Worm (Caenorhabditis elegans): ENCODE data around the gene ZC443.4.

Gene ZC443.4

ce11 chrV:12814481-12814882, 5.2 kb downstream of the ZC443.4 start (continued):
- TF ChIP-seq hmg-1.2 (GFP tag; IDR thresholded peaks at IDR 0.05), result peak; percentile 73; the same call in 1 of the 2 replicates
- TF ChIP-seq F37B4.10 (GFP tag; IDR thresholded peaks at IDR 0.05), result no peak
- TF ChIP-seq egl-44 (GFP tag; IDR thresholded peaks at IDR 0.05), result 0 out of 2 replicates have a peak, but pooled peaks have one; percentile 58
- TF ChIP-seq Y53F4B.3 (GFP tag; IDR thresholded peaks at IDR 0.05), result no peak
- no peak for TF ChIP-seq dpl-1 (GFP tag; optimal IDR thresholded peaks at IDR 0.05)
- no peak for TF ChIP-seq F22D6.2 (tag; optimal IDR thresholded peaks at IDR 0.05)
- no peak for TF ChIP-seq xnd-1 (tag; optimal IDR thresholded peaks at IDR 0.05)
- no peak for TF ChIP-seq F57A8.1 (GFP tag; optimal IDR thresholded peaks at IDR 0.05)
- no peak for TF ChIP-seq tlf-1 (GFP tag; optimal IDR thresholded peaks at IDR 0.05)
- TF ChIP-seq T26A5.8 (tag; optimal IDR thresholded peaks at IDR 0.05), result no peak
- peak; percentile 93 for TF ChIP-seq K12H6.12 (tag; optimal IDR thresholded peaks at IDR 0.05)
- no peak for TF ChIP-seq snpc-1.1 (tag; optimal IDR thresholded peaks at IDR 0.05; ENCODE audit: insufficient read depth)
- TF ChIP-seq attf-6 (GFP tag; IDR thresholded peaks at IDR 0.05), result no peak
- peak; percentile 10 for TF ChIP-seq ztf-18 (tag; optimal IDR thresholded peaks at IDR 0.05)
- no peak for TF ChIP-seq mel-28 (tag; optimal IDR thresholded peaks at IDR 0.05; ENCODE audit: borderline replicate concordance)
- TF ChIP-seq nhr-90 (tag; optimal IDR thresholded peaks at IDR 0.05), result no peak
- peak; percentile 36 for TF ChIP-seq ZK185.1 (tag; optimal IDR thresholded peaks at IDR 0.05; ENCODE audit: poor library complexity, severe bottlenecking)
- peak; percentile 60 for TF ChIP-seq somi-1 (GFP tag; optimal IDR thresholded peaks at IDR 0.05)
- TF ChIP-seq snpc-4 (GFP tag; optimal IDR thresholded peaks at IDR 0.05), result no peak
- TF ChIP-seq snpc-4 (tag; optimal IDR thresholded peaks at IDR 0.05), result peak in 3 of 4 experiments; percentile 10 to 35 (median 16)
- no peak for TF ChIP-seq ceh-100 (GFP tag; IDR thresholded peaks at IDR 0.05)
- TF ChIP-seq chd-7 (tag; optimal IDR thresholded peaks at IDR 0.05), result peak; percentile 52
- peak; percentile 19 for TF ChIP-seq lin-40 (tag; optimal IDR thresholded peaks at IDR 0.05)
- TF ChIP-seq repo-1 (tag; optimal IDR thresholded peaks at IDR 0.05), result no peak
- no peak for TF ChIP-seq bed-1 (GFP tag; IDR thresholded peaks at IDR 0.05)
- TF ChIP-seq Y67H2A.10 (GFP tag; conservative IDR thresholded peaks at IDR 0.05), result no peak
- 0 out of 2 replicates have a peak, but pooled peaks have one; percentile 6 for TF ChIP-seq let-526 (GFP tag; IDR thresholded peaks at IDR 0.05)
- no peak for TF ChIP-seq tbx-9 (tag; optimal IDR thresholded peaks at IDR 0.05; ENCODE audit: borderline replicate concordance)
- TF ChIP-seq T07F8.4 (tag; optimal IDR thresholded peaks at IDR 0.05), result no peak
- TF ChIP-seq rcor-1 (GFP tag; IDR thresholded peaks at IDR 0.05), result peak; percentile 53; the same call in 1 of the 2 replicates
- TF ChIP-seq B0336.3 (GFP tag; IDR thresholded peaks at IDR 0.05), result peak; percentile 33; the same call in 1 of the 2 replicates
- 0 out of 2 replicates have a peak, but pooled peaks have one; percentile 37 for TF ChIP-seq Y95B8A.8 (GFP tag; IDR thresholded peaks at IDR 0.05)
- TF ChIP-seq lir-1 (GFP tag; conservative IDR thresholded peaks at IDR 0.05), result no peak
- TF ChIP-seq ztf-3 (GFP tag; optimal IDR thresholded peaks at IDR 0.05), result no peak
- no peak for TF ChIP-seq F23B12.7 (tag; optimal IDR thresholded peaks at IDR 0.05; ENCODE audit: insufficient read depth)
- no peak for TF ChIP-seq dox-1 (GFP tag; IDR thresholded peaks at IDR 0.05)
- TF ChIP-seq mxl-1 (tag; optimal IDR thresholded peaks at IDR 0.05), result no peak
- TF ChIP-seq egl-18 (GFP tag; IDR thresholded peaks at IDR 0.05), result no peak
- no peak for TF ChIP-seq ztf-25 (GFP tag; IDR thresholded peaks at IDR 0.05)
- TF ChIP-seq aptf-2 (GFP tag; conservative IDR thresholded peaks at IDR 0.05), result no peak
- no peak for TF ChIP-seq lsy-27 (tag; optimal IDR thresholded peaks at IDR 0.05; ENCODE audit: borderline replicate concordance, insufficient read depth)
- no peak; the same call in 1 of the 2 replicates for TF ChIP-seq zfh-2 (GFP tag; conservative IDR thresholded peaks at IDR 0.05)
- TF ChIP-seq hlh-12 (tag; optimal IDR thresholded peaks at IDR 0.05), result no peak
- peak; percentile 31 for TF ChIP-seq F52B5.7 (tag; optimal IDR thresholded peaks at IDR 0.05)
- TF ChIP-seq madf-3 (GFP tag; IDR thresholded peaks at IDR 0.05), result no peak
- no peak for TF ChIP-seq ets-4 (GFP tag; optimal IDR thresholded peaks at IDR 0.05)
- TF ChIP-seq nhr-80 (tag; optimal IDR thresholded peaks at IDR 0.05), result no peak
- no peak for TF ChIP-seq mes-4 (tag; optimal IDR thresholded peaks at IDR 0.05)
- TF ChIP-seq dpff-1 (tag; optimal IDR thresholded peaks at IDR 0.05), result no peak
